Worm (Caenorhabditis elegans) whole organism, midembryonic: ENCODE results near the gene F59B10.2.

Experiments
- cog-1 ChIP-seq: sonication (generic microtip); optimal IDR thresholded peaks from 2 replicates; lab custom pipeline; 2016; ENCODE audit warnings: missing genetic modification characterization, missing compliant biosample characterization
- flt-1 ChIP-seq: fragments of 200-800 bp; sonication (Bioruptor generic); IDR thresholded peaks from 2 replicates; pipeline ENCODE4 v1.3.6; 2022; ENCODE audit warnings: missing genetic modification characterization, missing compliant biosample characterization
- med-1 ChIP-seq: sonication (generic microtip); optimal IDR thresholded peaks from 2 replicates; lab custom pipeline; 2017; ENCODE audit warnings: missing genetic modification characterization, mild to moderate bottlenecking, missing compliant biosample characterization, antibody characterized with exemption, missing genetic modification reagents; ENCODE audit not compliant: insufficient read depth

DNA sequence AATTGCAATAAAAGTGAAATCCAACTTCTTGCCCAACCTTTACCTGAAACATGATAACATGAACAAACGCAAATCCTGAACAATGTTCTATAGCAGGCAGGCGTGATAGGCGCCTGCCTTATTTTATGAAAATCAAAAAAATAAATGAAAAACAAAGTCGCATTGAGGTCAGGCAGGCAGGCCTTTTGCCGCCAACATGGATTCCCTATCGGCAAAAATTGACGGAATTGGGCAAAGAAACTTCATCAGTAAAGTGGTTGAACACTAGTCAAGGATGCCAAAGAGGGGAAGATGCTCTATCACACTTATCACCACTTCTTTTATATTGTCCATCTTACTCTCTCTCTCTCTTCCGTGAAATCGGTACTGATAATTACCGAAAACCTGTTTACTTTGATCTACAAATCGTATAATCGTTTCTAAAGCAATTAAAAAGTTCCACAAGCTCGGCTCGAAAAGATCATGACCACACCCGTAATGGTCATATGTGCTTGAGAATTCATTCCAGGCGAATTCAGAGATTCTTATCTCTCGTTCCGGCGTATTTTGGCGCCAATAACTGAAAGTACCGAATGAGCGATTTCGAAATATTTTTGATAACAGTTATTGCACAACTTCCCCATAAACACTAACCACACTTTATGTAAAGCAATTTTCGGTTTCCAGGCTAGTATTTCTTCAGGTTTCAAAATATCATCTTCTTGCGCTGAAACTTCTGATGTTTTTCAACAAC, 27.7 kb downstream of the F59B10.2 start, which contains the start of the genes clec-60 and ZK666.11:
- TF ChIP-seq flt-1 (GFP tag; lab: Robert Waterston, UW) (no peak), cog-1 (tag; lab: Kevin White, UChicago) (no peak), med-1 (GFP tag; lab: Kevin White, UChicago) (no peak)
